Worm (Caenorhabditis elegans) whole organism, L4 larva: Measurements from ENCODE around the gene F53C11.1.
A peak's percentile ranks its signal among the peaks of the same experiment; 100 is the strongest.

Experiments used
- F37D6.2 ChIP-seq: sonication (generic microtip); optimal IDR thresholded peaks from 2 replicates; lab custom pipeline; 2016; ENCODE audit warnings: mild to moderate bottlenecking, missing genetic modification characterization, missing compliant biosample characterization
- R02D3.7 ChIP-seq: fragments of 150-350 bp; sonication (generic microtip); optimal IDR thresholded peaks from 3 replicates; lab custom pipeline; 2014; ENCODE audit warnings: missing biosample characterization, missing genetic modification characterization
- Y105C5A.15 ChIP-seq: fragments of 200-800 bp; sonication (Bioruptor generic); IDR thresholded peaks from 2 replicates; pipeline ENCODE4 v1.3.6; 2022; ENCODE audit warnings: missing genetic modification characterization, missing compliant biosample characterization
- ZK546.5 ChIP-seq, 2 experiments: sonication (generic microtip); optimal IDR thresholded peaks; 2 replicates each; lab custom pipeline; 2017; ENCODE audit warnings: missing biosample characterization in 2 of 2, missing genetic modification characterization in 2 of 2
- aha-1 ChIP-seq: fragments of 150-350 bp; peaks from one replicate; lab custom pipeline; 2014; ENCODE audit warnings: missing biosample characterization, missing genetic modification characterization
- ama-1 ChIP-seq: fragments of 150-350 bp; optimal IDR thresholded peaks from 2 replicates; lab custom pipeline; 2014; ENCODE audit warnings: inconsistent platforms, mixed read lengths
- arid-1 ChIP-seq: fragments of 200-800 bp; sonication (Bioruptor generic); conservative IDR thresholded peaks from 2 replicates; pipeline ENCODE4 v1.3.6; 2022; ENCODE audit warnings: missing genetic modification reagents, missing genetic modification characterization, missing compliant biosample characterization
- ceh-28 ChIP-seq: fragments of 150-350 bp; optimal IDR thresholded peaks from 2 replicates; lab custom pipeline; 2014; ENCODE audit warnings: missing biosample characterization, missing genetic modification reagents, missing genetic modification characterization
- ces-1 ChIP-seq: fragments of 150-350 bp; sonication (generic microtip); optimal IDR thresholded peaks from 4 replicates; lab custom pipeline; 2014; ENCODE audit warnings: missing biosample characterization, missing genetic modification reagents, missing genetic modification characterization
- cey-2 ChIP-seq: sonication (generic microtip); optimal IDR thresholded peaks from 3 replicates; lab custom pipeline; 2017; ENCODE audit warnings: missing genetic modification characterization, mild to moderate bottlenecking, missing compliant biosample characterization, antibody characterized with exemption, borderline replicate concordance; ENCODE audit not compliant: insufficient read depth
- ctbp-1 ChIP-seq: fragments of 200-800 bp; sonication (Bioruptor generic); IDR thresholded peaks from 2 replicates; pipeline ENCODE4 v1.3.6; 2022; ENCODE audit warnings: missing genetic modification reagents, missing genetic modification characterization, missing compliant biosample characterization
- daf-16 ChIP-seq, 3 experiments: sonication (generic microtip); optimal IDR thresholded peaks; 2 replicates each; lab custom pipeline; 2016 to 2017; ENCODE audit warnings: missing genetic modification characterization in 3 of 3, missing genetic modification reagents in 3 of 3, mild to moderate bottlenecking in 2 of 3, missing compliant biosample characterization in 2 of 3, missing biosample characterization in 1 of 3, moderate library complexity in 1 of 3
- daf-8 ChIP-seq: fragments of 200-800 bp; sonication (Bioruptor generic); IDR thresholded peaks from 2 replicates; pipeline ENCODE4 v1.3.6; 2022; ENCODE audit warnings: missing genetic modification characterization, missing compliant biosample characterization
- dmd-6 ChIP-seq: fragments of 200-800 bp; sonication (Bioruptor generic); IDR thresholded peaks from 2 replicates; pipeline ENCODE4 v1.3.6; 2022; ENCODE audit warnings: missing genetic modification reagents, missing genetic modification characterization, missing compliant biosample characterization
- dmd-8 ChIP-seq: fragments of 200-800 bp; sonication (Bioruptor generic); IDR thresholded peaks from 2 replicates; pipeline ENCODE4 v1.3.6; 2022; ENCODE audit warnings: missing genetic modification characterization, missing compliant biosample characterization
- dmd-9 ChIP-seq: fragments of 200-800 bp; sonication (Bioruptor generic); IDR thresholded peaks from 2 replicates; pipeline ENCODE4 v1.3.6; 2022; ENCODE audit warnings: missing genetic modification reagents, missing genetic modification characterization, missing compliant biosample characterization
- egl-43 ChIP-seq: fragments of 200-800 bp; sonication (Bioruptor generic); IDR thresholded peaks from 2 replicates; pipeline ENCODE4 v1.3.6; 2022; ENCODE audit warnings: missing genetic modification reagents, missing genetic modification characterization, missing compliant biosample characterization
- hlh-11 ChIP-seq: fragments of 200-800 bp; sonication (Bioruptor generic); optimal IDR thresholded peaks from 2 replicates; lab custom pipeline; 2018; ENCODE audit warnings: mild to moderate bottlenecking, missing genetic modification characterization, missing compliant biosample characterization
- hlh-30 ChIP-seq: sonication (generic microtip); optimal IDR thresholded peaks from 2 replicates; lab custom pipeline; 2017; ENCODE audit warnings: antibody characterized with exemption, mild to moderate bottlenecking, missing genetic modification characterization, missing compliant biosample characterization; ENCODE audit not compliant: insufficient read depth
- hmg-1.1 ChIP-seq: fragments of 200-800 bp; sonication (Bioruptor generic); IDR thresholded peaks from 2 replicates; pipeline ENCODE4 v1.3.6; 2022; ENCODE audit warnings: missing genetic modification reagents, missing genetic modification characterization, missing compliant biosample characterization
- lin-1 ChIP-seq: fragments of 200-800 bp; sonication (Bioruptor generic); IDR thresholded peaks from 2 replicates; pipeline ENCODE4 v1.3.6; 2022; ENCODE audit warnings: missing genetic modification reagents, missing genetic modification characterization, missing compliant biosample characterization
- lin-13 ChIP-seq: fragments of 150-350 bp; optimal IDR thresholded peaks from 2 replicates; lab custom pipeline; 2014; ENCODE audit warnings: missing biosample characterization, missing genetic modification reagents, missing genetic modification characterization
- lsy-2 ChIP-seq, 2 experiments: fragments of 150-350 bp in 1 of 2; sonication (generic microtip) in 1 of 2; optimal IDR thresholded peaks; 2 replicates each; lab custom pipeline; 2014 to 2017; ENCODE audit warnings: missing biosample characterization in 2 of 2, missing genetic modification characterization in 2 of 2
- mdl-1 ChIP-seq, 2 experiments: fragments of 150-350 bp in 1 of 2; sonication (generic microtip) in 1 of 2; optimal IDR thresholded peaks; 2 replicates each; lab custom pipeline; 2014 to 2017; ENCODE audit warnings: missing biosample characterization in 2 of 2, missing genetic modification characterization in 2 of 2
- mdt-29 ChIP-seq: fragments of 200-800 bp; sonication (Bioruptor generic); IDR thresholded peaks from 2 replicates; pipeline ENCODE4 v1.3.6; 2022; ENCODE audit warnings: missing genetic modification reagents, missing genetic modification characterization, missing compliant biosample characterization
- mep-1 ChIP-seq: fragments of 150-350 bp; sonication (generic microtip); optimal IDR thresholded peaks from 3 replicates; lab custom pipeline; 2014; ENCODE audit warnings: missing biosample characterization, missing genetic modification characterization
- mxl-2 ChIP-seq: fragments of 200-800 bp; sonication (Bioruptor generic); conservative IDR thresholded peaks from 2 replicates; pipeline ENCODE4 v1.3.6; 2022; ENCODE audit warnings: missing genetic modification reagents, missing genetic modification characterization, missing compliant biosample characterization
- mxl-3 ChIP-seq: fragments of 200-800 bp; sonication (Bioruptor generic); optimal IDR thresholded peaks from 2 replicates; lab custom pipeline; 2018; ENCODE audit warnings: mild to moderate bottlenecking, missing genetic modification characterization, missing compliant biosample characterization
- nhr-28 ChIP-seq: fragments of 150-350 bp; optimal IDR thresholded peaks from 2 replicates; lab custom pipeline; 2014; ENCODE audit warnings: missing biosample characterization, missing genetic modification characterization
- pqm-1 ChIP-seq: sonication (generic microtip); optimal IDR thresholded peaks from 2 replicates; lab custom pipeline; 2017; ENCODE audit warnings: missing biosample characterization, missing genetic modification characterization
- set-16 ChIP-seq: fragments of 200-800 bp; sonication (Bioruptor generic); IDR thresholded peaks from 2 replicates; pipeline ENCODE4 v1.3.6; 2022; ENCODE audit warnings: missing genetic modification reagents, missing genetic modification characterization, missing compliant biosample characterization
- skn-1 ChIP-seq: fragments of 150-350 bp; optimal IDR thresholded peaks from 2 replicates; lab custom pipeline; 2014; ENCODE audit warnings: missing biosample characterization, missing genetic modification characterization
- spr-3 ChIP-seq: fragments of 200-800 bp; sonication (Bioruptor generic); optimal IDR thresholded peaks from 2 replicates; lab custom pipeline; 2018; ENCODE audit warnings: mild to moderate bottlenecking, missing genetic modification characterization, missing compliant biosample characterization
- tra-1 ChIP-seq: fragments of 200-800 bp; sonication (Bioruptor generic); IDR thresholded peaks from 2 replicates; pipeline ENCODE4 v1.3.6; 2022; ENCODE audit warnings: missing genetic modification reagents, missing genetic modification characterization, missing compliant biosample characterization
- unc-62 ChIP-seq, 3 experiments: fragments of 150-350 bp in 1 of 3; sonication (generic microtip); optimal IDR thresholded peaks in 2 of 3; peaks in 1 of 3; 1 replicate in 1 of 3; 2 replicates in 2 of 3; lab custom pipeline; 2014 to 2017; ENCODE audit warnings: missing biosample characterization in 3 of 3, missing genetic modification characterization in 3 of 3, missing genetic modification reagents in 3 of 3, missing genotype in 1 of 3
- vab-7 ChIP-seq: fragments of 200-800 bp; sonication (Bioruptor generic); IDR thresholded peaks from 2 replicates; pipeline ENCODE4 v1.3.6; 2022; ENCODE audit warnings: missing genetic modification reagents, missing genetic modification characterization, missing compliant biosample characterization
- zfp-3 ChIP-seq: fragments of 200-800 bp; sonication (Bioruptor generic); conservative IDR thresholded peaks from 2 replicates; pipeline ENCODE4 v1.3.6; 2022; ENCODE audit warnings: missing genetic modification reagents, missing genetic modification characterization, missing compliant biosample characterization

F53C11.1 gene

ce11 chrV:13789362-13789761, 13.8 kb downstream of the F53C11.1 start (continued):
- TF ChIP-seq tra-1 (GFP tag; lab: Robert Waterston, UW) = peak; percentile 53
- peak; percentile 30; the same call in 1 of the 2 replicates for TF ChIP-seq ctbp-1 (GFP tag; lab: Robert Waterston, UW)

- TF ChIP-seq zfp-3 (0 out of 2 replicates have a peak, but pooled peaks have one; percentile 21), aha-1 (tag; lab: Kevin White, UChicago) (peak; percentile 72), skn-1 (no peak)
Observed at ce11 chrV:13790117-13790516, 14.5 kb downstream of the F53C11.1 start.

- TF ChIP-seq spr-3 (no peak), lsy-2 (tag; optimal IDR thresholded peaks at IDR 0.05; lab: Kevin White, UChicago) (peak in 1 of 2 experiments; percentile 19), nhr-28 (tag; lab: Kevin White, UChicago) (peak; percentile 65), R02D3.7 (tag; lab: Kevin White, UChicago) (no peak), mep-1 (tag; lab: Kevin White, UChicago) (peak; percentile 41), ces-1 (no peak), hlh-11 (tag; lab: Kevin White, UChicago) (peak; percentile 22), mdl-1 (tag; optimal IDR thresholded peaks at IDR 0.05; lab: Kevin White, UChicago) (peak in 1 of 2 experiments; percentile 26), ceh-28 (no peak), daf-8 (GFP tag; lab: Robert Waterston, UW) (no peak), mxl-2 (GFP tag; lab: Robert Waterston, UW) (no peak), hlh-30 (peak; percentile 72), mxl-3 (no peak), daf-16 (GFP tag; optimal IDR thresholded peaks at IDR 0.05; lab: Kevin White, UChicago) (no peak), daf-16 (tag; optimal IDR thresholded peaks at IDR 0.05; lab: Kevin White, UChicago) (no peak)
Observed at ce11 chrV:13790557-13790956, 15.0 kb downstream of the F53C11.1 start.

DNA sequence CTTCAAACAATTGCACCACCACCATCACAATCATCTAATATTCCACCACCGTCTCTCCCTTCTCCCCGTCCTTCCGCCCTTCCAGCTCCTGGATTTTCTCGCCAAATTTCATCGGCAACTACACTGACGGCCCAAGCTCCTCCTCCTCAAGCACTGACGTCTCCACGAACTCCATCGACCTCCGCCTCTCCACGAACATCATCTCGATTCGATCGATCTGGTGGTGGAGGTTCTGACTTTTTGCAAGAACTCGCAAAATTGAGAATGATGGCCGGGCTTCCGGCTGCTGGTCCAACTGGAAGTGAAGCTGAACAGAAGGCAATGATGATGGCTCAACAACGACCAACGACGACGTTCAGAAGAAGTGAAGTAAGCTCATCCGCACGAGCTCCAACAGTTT, 18.4 kb downstream of the F53C11.1 start:
- TF ChIP-seq set-16 (GFP tag; lab: Robert Waterston, UW) (peak; percentile 74), dmd-8 (0 out of 2 replicates have a peak, but pooled peaks have one; percentile 26), vab-7 (GFP tag; lab: Robert Waterston, UW) (no peak), mdt-29 (GFP tag; lab: Robert Waterston, UW) (no peak), F37D6.2 (tag; lab: Kevin White, UChicago) (no peak), dmd-6 (no peak), pqm-1 (tag; lab: Kevin White, UChicago) (no peak), egl-43 (GFP tag; lab: Robert Waterston, UW) (0 out of 2 replicates have a peak, but pooled peaks have one; percentile 17), lin-13 (GFP tag; lab: Kevin White, UChicago) (no peak), cey-2 (tag; lab: Kevin White, UChicago) (no peak)

- no peak for TF ChIP-seq lin-1 (GFP tag; lab: Robert Waterston, UW)
- TF ChIP-seq set-16 (GFP tag; lab: Robert Waterston, UW) = 0 out of 2 replicates have a peak, but pooled peaks have one; percentile 5
- 0 out of 2 replicates have a peak, but pooled peaks have one; percentile 40 for TF ChIP-seq Y105C5A.15 (GFP tag; lab: Robert Waterston, UW)
- peak; percentile 70 for TF ChIP-seq hlh-30
- TF ChIP-seq F37D6.2 (tag; lab: Kevin White, UChicago) = no peak
- TF ChIP-seq ama-1 (lab: Kevin White, UChicago) = peak; percentile 68
- peak; percentile 19 for TF ChIP-seq mep-1 (tag; lab: Kevin White, UChicago)
- peak in 1 of 2 experiments; percentile 83 for TF ChIP-seq unc-62 (GFP tag; optimal IDR thresholded peaks at IDR 0.05 in 1 of 2; lab: Kevin White, UChicago)
- no peak for TF ChIP-seq unc-62 (tag; optimal IDR thresholded peaks at IDR 0.05; lab: Kevin White, UChicago)
- TF ChIP-seq arid-1 = no peak
- TF ChIP-seq aha-1 (tag; lab: Kevin White, UChicago) = peak; percentile 73
- no peak for TF ChIP-seq ZK546.5 (tag; optimal IDR thresholded peaks at IDR 0.05; lab: Kevin White, UChicago)
- 0 out of 2 replicates have a peak, but pooled peaks have one; percentile 23 for TF ChIP-seq hmg-1.1 (GFP tag; lab: Robert Waterston, UW)
- TF ChIP-seq dmd-9 (GFP tag; lab: Robert Waterston, UW) = 0 out of 2 replicates have a peak, but pooled peaks have one; percentile 18
- TF ChIP-seq hlh-11 (tag; lab: Kevin White, UChicago) = peak; percentile 35
Observed at ce11 chrV:13796246-13796776, 20.7 kb downstream of the F53C11.1 start, which contains the start of gene twk-32. TSS of gene twk-32 (plus strand) at chrV:13796641.
